Worm (Caenorhabditis elegans) whole organism, mixed stage, embryonic: ENCODE data around the gene ntl-3.

Experiments used
- M03D4.4 ChIP-seq: sonication (generic microtip); optimal IDR thresholded peaks from 2 replicates; lab custom pipeline; 2017; ENCODE audit warnings: mild to moderate bottlenecking, missing genetic modification characterization, missing compliant biosample characterization
- bed-3 ChIP-seq: fragments of 200-800 bp; sonication (Bioruptor generic); optimal IDR thresholded peaks from 3 replicates; lab custom pipeline; 2018; ENCODE audit warnings: mild to moderate bottlenecking, missing genetic modification characterization, moderate library complexity, missing compliant biosample characterization
- blmp-1 ChIP-seq: fragments of 150-350 bp; optimal IDR thresholded peaks from 2 replicates; lab custom pipeline; 2014; ENCODE audit warnings: missing biosample characterization, missing genetic modification characterization
- ceh-43 ChIP-seq: fragments of 200-800 bp; sonication (Bioruptor generic); optimal IDR thresholded peaks from 2 replicates; lab custom pipeline; 2018; ENCODE audit warnings: mild to moderate bottlenecking, missing genetic modification characterization, moderate library complexity, missing compliant biosample characterization
- elt-1 ChIP-seq: sonication (generic microtip); optimal IDR thresholded peaks from 2 replicates; lab custom pipeline; 2017; ENCODE audit warnings: missing genetic modification characterization, mild to moderate bottlenecking, missing compliant biosample characterization, antibody characterized with exemption, moderate library complexity, borderline replicate concordance; ENCODE audit not compliant: insufficient read depth
- mab-5 ChIP-seq: fragments of 150-350 bp; optimal IDR thresholded peaks from 2 replicates; lab custom pipeline; 2014; ENCODE audit warnings: missing biosample characterization, missing genetic modification characterization
- mep-1 ChIP-seq: fragments of 150-350 bp; optimal IDR thresholded peaks from 2 replicates; lab custom pipeline; 2017; ENCODE audit warnings: missing biosample characterization, missing genetic modification reagents, missing genetic modification characterization, inconsistent platforms
- nhr-237 ChIP-seq: fragments of 150-350 bp; optimal IDR thresholded peaks from 2 replicates; lab custom pipeline; 2014; ENCODE audit warnings: missing biosample characterization, missing genetic modification characterization
- pha-4 ChIP-seq: fragments of 150-350 bp; optimal IDR thresholded peaks from 2 replicates; lab custom pipeline; 2018; ENCODE audit warnings: missing biosample characterization, missing genetic modification reagents, missing genetic modification characterization
- snpc-4 ChIP-seq: fragments of 150-350 bp; optimal IDR thresholded peaks from 2 replicates; lab custom pipeline; 2014; ENCODE audit warnings: missing biosample characterization, missing genetic modification characterization
- tbx-8 ChIP-seq: fragments of 200-800 bp; sonication (Bioruptor generic); optimal IDR thresholded peaks from 2 replicates; lab custom pipeline; 2018; ENCODE audit warnings: mild to moderate bottlenecking, missing genetic modification characterization, moderate library complexity, missing compliant biosample characterization
- unc-39 ChIP-seq: fragments of 150-350 bp; optimal IDR thresholded peaks from 2 replicates; lab custom pipeline; 2014; ENCODE audit warnings: missing biosample characterization, missing genetic modification characterization
- unc-62 ChIP-seq: fragments of 150-350 bp; optimal IDR thresholded peaks from 2 replicates; lab custom pipeline; 2014; ENCODE audit warnings: missing biosample characterization, missing genetic modification reagents, missing genetic modification characterization
- ztf-11 ChIP-seq: fragments of 150-350 bp; optimal IDR thresholded peaks from 2 replicates; lab custom pipeline; 2014; ENCODE audit warnings: missing biosample characterization, missing genetic modification characterization

DNA sequence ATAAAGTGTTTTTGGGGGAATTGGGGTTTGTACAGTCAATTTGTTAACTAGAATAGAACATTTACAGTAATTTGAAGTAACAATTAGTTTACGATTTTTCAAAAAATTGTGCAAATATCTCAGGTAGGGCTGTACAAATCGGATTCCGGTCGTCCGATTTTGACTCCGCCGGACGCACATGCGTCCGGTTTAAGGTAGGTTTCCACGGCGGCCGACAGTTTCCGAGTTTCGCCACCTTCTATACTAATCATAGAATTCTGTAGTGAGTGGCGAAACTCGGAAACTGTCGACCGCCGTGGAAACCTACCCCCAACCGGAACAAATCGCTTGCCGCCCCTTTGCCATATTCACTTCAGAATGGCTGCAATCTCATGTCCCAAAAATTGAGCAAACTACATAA lies 56.8 kb downstream of the ntl-3 start:
- TF ChIP-seq nhr-237 (tag; lab: Kevin White, UChicago) (no peak), pha-4 (tag; lab: Kevin White, UChicago) (no peak), mab-5 (no peak), bed-3 (GFP tag; lab: Kevin White, UChicago) (no peak), mep-1 (tag; lab: Kevin White, UChicago) (no peak), M03D4.4 (no peak), unc-62 (GFP tag; lab: Kevin White, UChicago) (no peak), ztf-11 (no peak), elt-1 (tag; lab: Kevin White, UChicago) (no peak), snpc-4 (tag; lab: Kevin White, UChicago) (no peak), ceh-43 (GFP tag; lab: Kevin White, UChicago) (no peak), unc-39 (tag; lab: Kevin White, UChicago) (no peak), blmp-1 (tag; lab: Kevin White, UChicago) (no peak), tbx-8 (no peak)
